Worm (Caenorhabditis elegans) whole organism, L3 larva: Measurements from ENCODE around the gene F58B6.1.

Source experiments
- R02D3.7 ChIP-seq: fragments of 150-350 bp; optimal IDR thresholded peaks from 2 replicates; lab custom pipeline; 2014; ENCODE audit warnings: missing biosample characterization, missing genetic modification characterization
- ZK546.5 ChIP-seq: sonication (generic microtip); optimal IDR thresholded peaks from 2 replicates; lab custom pipeline; 2017; ENCODE audit warnings: missing biosample characterization, missing genetic modification characterization
- aly-2 ChIP-seq: fragments of 150-350 bp; optimal IDR thresholded peaks from 2 replicates; lab custom pipeline; 2014; ENCODE audit warnings: missing biosample characterization, missing genetic modification characterization
- ama-1 ChIP-seq: fragments of 150-350 bp; optimal IDR thresholded peaks from 2 replicates; lab custom pipeline; 2018
- ceh-16 ChIP-seq: sonication (generic microtip); optimal IDR thresholded peaks from 2 replicates; lab custom pipeline; 2017; ENCODE audit warnings: missing biosample characterization, missing genetic modification characterization
- ceh-28 ChIP-seq: fragments of 150-350 bp; optimal IDR thresholded peaks from 2 replicates; lab custom pipeline; 2014; ENCODE audit warnings: missing biosample characterization, missing genetic modification reagents, missing genetic modification characterization
- ceh-82 ChIP-seq: fragments of 150-350 bp; optimal IDR thresholded peaks from 2 replicates; lab custom pipeline; 2014; ENCODE audit warnings: missing biosample characterization, missing genetic modification characterization
- daf-12 ChIP-seq: fragments of 150-350 bp; optimal IDR thresholded peaks from 2 replicates; lab custom pipeline; 2014; ENCODE audit warnings: missing biosample characterization, missing genetic modification reagents, missing genetic modification characterization
- egl-5 ChIP-seq: fragments of 150-350 bp; optimal IDR thresholded peaks from 2 replicates; lab custom pipeline; 2017; ENCODE audit warnings: missing biosample characterization, missing genetic modification reagents, missing genetic modification characterization, inconsistent platforms
- elt-1 ChIP-seq: fragments of 150-350 bp; optimal IDR thresholded peaks from 2 replicates; lab custom pipeline; 2014; ENCODE audit warnings: missing biosample characterization, missing genetic modification characterization
- elt-2 ChIP-seq: sonication (generic microtip); optimal IDR thresholded peaks from 2 replicates; lab custom pipeline; 2016; ENCODE audit warnings: missing genetic modification reagents, mild to moderate bottlenecking, missing genetic modification characterization, missing compliant biosample characterization
- elt-3 ChIP-seq, 3 experiments: fragments of 150-350 bp in 1 of 3; sonication (generic microtip) in 2 of 3; optimal IDR thresholded peaks; 2 replicates in 2 of 3; 4 replicates in 1 of 3; lab custom pipeline; 2014 to 2017; ENCODE audit warnings: missing biosample characterization in 3 of 3, missing genetic modification characterization in 3 of 3
- fkh-10 ChIP-seq: sonication (generic microtip); optimal IDR thresholded peaks from 2 replicates; lab custom pipeline; 2017; ENCODE audit warnings: missing biosample characterization, missing genetic modification reagents, missing genetic modification characterization
- fkh-2 ChIP-seq: fragments of 150-350 bp; optimal IDR thresholded peaks from 2 replicates; lab custom pipeline; 2014; ENCODE audit warnings: missing biosample characterization, missing genetic modification reagents, missing genetic modification characterization
- fos-1 ChIP-seq: fragments of 150-350 bp; optimal IDR thresholded peaks from 2 replicates; lab custom pipeline; 2014; ENCODE audit warnings: missing biosample characterization, missing genetic modification characterization
- hmg-11 ChIP-seq: sonication (generic microtip); optimal IDR thresholded peaks from 2 replicates; lab custom pipeline; 2016; ENCODE audit warnings: missing genetic modification characterization, missing compliant biosample characterization
- jun-1 ChIP-seq: fragments of 150-350 bp; optimal IDR thresholded peaks from 2 replicates; lab custom pipeline; 2014; ENCODE audit warnings: missing biosample characterization, missing genetic modification reagents, missing genetic modification characterization
- lin-15B ChIP-seq: fragments of 150-350 bp; optimal IDR thresholded peaks from 2 replicates; lab custom pipeline; 2014; ENCODE audit warnings: missing biosample characterization, missing genetic modification characterization
- lin-39 ChIP-seq: fragments of 150-350 bp; optimal IDR thresholded peaks from 2 replicates; lab custom pipeline; 2018; ENCODE audit warnings: missing biosample characterization, missing genetic modification reagents, missing genetic modification characterization
- lsy-12 ChIP-seq: sonication (generic microtip); optimal IDR thresholded peaks from 2 replicates; lab custom pipeline; 2016; ENCODE audit warnings: mild to moderate bottlenecking, missing genetic modification characterization, missing compliant biosample characterization
- mdl-1 ChIP-seq: fragments of 150-350 bp; optimal IDR thresholded peaks from 2 replicates; lab custom pipeline; 2014; ENCODE audit warnings: missing biosample characterization, missing genetic modification characterization
- mml-1 ChIP-seq: fragments of 150-350 bp; sonication (generic microtip); optimal IDR thresholded peaks from 3 replicates; lab custom pipeline; 2014; ENCODE audit warnings: missing biosample characterization, missing genetic modification characterization
- nfya-1 ChIP-seq: sonication (generic microtip); optimal IDR thresholded peaks from 2 replicates; lab custom pipeline; 2017; ENCODE audit warnings: missing genetic modification characterization, mild to moderate bottlenecking, missing compliant biosample characterization, antibody characterized with exemption, moderate library complexity; ENCODE audit not compliant: insufficient read depth
- nhr-11 ChIP-seq: fragments of 150-350 bp; optimal IDR thresholded peaks from 2 replicates; lab custom pipeline; 2014; ENCODE audit warnings: missing biosample characterization, missing genetic modification characterization
- nhr-23 ChIP-seq: fragments of 150-350 bp; optimal IDR thresholded peaks from 2 replicates; lab custom pipeline; 2014; ENCODE audit warnings: missing biosample characterization, missing genetic modification reagents, missing genetic modification characterization
- nhr-237 ChIP-seq: fragments of 150-350 bp; optimal IDR thresholded peaks from 2 replicates; lab custom pipeline; 2014; ENCODE audit warnings: missing biosample characterization, missing genetic modification characterization
- nhr-25 ChIP-seq: sonication (generic microtip); optimal IDR thresholded peaks from 2 replicates; lab custom pipeline; 2017; ENCODE audit warnings: missing biosample characterization, missing genetic modification characterization
- nhr-28 ChIP-seq: fragments of 150-350 bp; optimal IDR thresholded peaks from 2 replicates; lab custom pipeline; 2014; ENCODE audit warnings: missing biosample characterization, missing genetic modification characterization
- nhr-43 ChIP-seq: sonication (generic microtip); optimal IDR thresholded peaks from 2 replicates; lab custom pipeline; 2016; ENCODE audit warnings: mild to moderate bottlenecking, missing genetic modification characterization, missing compliant biosample characterization; ENCODE audit not compliant: poor library complexity, severe bottlenecking
- nhr-67 ChIP-seq: fragments of 150-350 bp; optimal IDR thresholded peaks from 2 replicates; lab custom pipeline; 2014; ENCODE audit warnings: missing biosample characterization, missing genetic modification characterization
- nhr-76 ChIP-seq: fragments of 150-350 bp; sonication (generic microtip); optimal IDR thresholded peaks from 5 replicates; lab custom pipeline; 2014; ENCODE audit warnings: missing biosample characterization, missing genetic modification characterization
- nhr-77 ChIP-seq: fragments of 150-350 bp; optimal IDR thresholded peaks from 2 replicates; lab custom pipeline; 2014; ENCODE audit warnings: missing biosample characterization, missing genetic modification characterization
- pha-4 ChIP-seq: fragments of 150-350 bp; optimal IDR thresholded peaks from 2 replicates; lab custom pipeline; 2014; ENCODE audit warnings: missing biosample characterization, missing genetic modification reagents, missing genetic modification characterization
- pqm-1 ChIP-seq: fragments of 150-350 bp; optimal IDR thresholded peaks from 2 replicates; lab custom pipeline; 2017; ENCODE audit warnings: missing biosample characterization, missing genetic modification characterization, inconsistent platforms
- skn-1 ChIP-seq: fragments of 150-350 bp; optimal IDR thresholded peaks from 2 replicates; lab custom pipeline; 2014; ENCODE audit warnings: missing biosample characterization, missing genetic modification characterization
- snpc-4 ChIP-seq: fragments of 150-350 bp; optimal IDR thresholded peaks from 2 replicates; lab custom pipeline; 2014; ENCODE audit warnings: missing biosample characterization, missing genetic modification characterization
- unc-39 ChIP-seq: sonication (generic microtip); optimal IDR thresholded peaks from 4 replicates; lab custom pipeline; 2017; ENCODE audit warnings: missing biosample characterization, missing genetic modification characterization
- unc-62 ChIP-seq: fragments of 150-350 bp; sonication (generic microtip); optimal IDR thresholded peaks from 4 replicates; lab custom pipeline; 2014; ENCODE audit warnings: missing biosample characterization, missing genetic modification reagents, missing genetic modification characterization
- zag-1 ChIP-seq: fragments of 150-350 bp; optimal IDR thresholded peaks from 2 replicates; lab custom pipeline; 2014; ENCODE audit warnings: missing biosample characterization, missing genetic modification characterization
- ztf-11 ChIP-seq: fragments of 150-350 bp; optimal IDR thresholded peaks from 2 replicates; lab custom pipeline; 2014; ENCODE audit warnings: missing biosample characterization, missing genetic modification characterization

The F58B6.1 gene

DNA sequence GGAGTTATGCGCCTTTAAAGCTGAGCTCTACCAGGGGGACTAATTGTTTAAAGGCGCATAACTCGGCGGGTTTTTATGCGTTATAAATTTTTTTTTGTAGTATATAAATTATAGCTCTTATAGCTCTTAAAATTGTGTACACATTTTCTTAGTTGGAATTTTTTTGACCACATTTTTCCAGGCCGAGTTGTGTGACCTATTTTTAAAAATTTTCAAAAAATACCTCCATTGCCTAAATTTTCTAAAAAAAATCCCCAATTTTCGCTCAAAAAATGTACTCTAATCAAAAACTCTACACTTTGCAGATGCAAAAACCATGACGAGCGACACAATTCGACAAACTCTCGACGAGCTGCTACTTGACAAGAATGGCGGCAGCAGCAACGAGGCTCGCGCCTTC, 12.8 kb downstream of the F58B6.1 start, which contains the start of gene exc-6:
exc-6 (plus strand) TSS at position 301 of the 400 bp plus-strand sequence.
- TF ChIP-seq lin-39 (tag; lab: Kevin White, UChicago) (no peak), ZK546.5 (no peak), nhr-237 (no peak), nhr-67 (no peak), nfya-1 (tag; lab: Kevin White, UChicago) (no peak), lsy-12 (no peak)
- TF ChIP-seq, all 47 proteins: peak for 0

ce11 chrIII:1099523-1099922, 16.2 kb downstream of the F58B6.1 start:
- TF ChIP-seq ama-1 (lab: Kevin White, UChicago) (no peak), mml-1 (tag; lab: Kevin White, UChicago) (no peak), egl-5 (tag; lab: Kevin White, UChicago) (no peak), elt-2 (tag; lab: Kevin White, UChicago) (no peak), nhr-28 (tag; lab: Kevin White, UChicago) (no peak), nhr-25 (tag; lab: Kevin White, UChicago) (no peak), ceh-82 (tag; lab: Kevin White, UChicago) (no peak), fkh-2 (tag; lab: Kevin White, UChicago) (no peak), lin-15B (tag; lab: Kevin White, UChicago) (no peak), nhr-76 (tag; lab: Kevin White, UChicago) (no peak), nfya-1 (tag; lab: Kevin White, UChicago) (no peak), snpc-4 (no peak), ztf-11 (tag; lab: Kevin White, UChicago) (no peak), lin-39 (tag; lab: Kevin White, UChicago) (no peak), aly-2 (tag; lab: Kevin White, UChicago) (no peak), hmg-11 (tag; lab: Kevin White, UChicago) (no peak), nhr-11 (tag; lab: Kevin White, UChicago) (no peak), pqm-1 (tag; lab: Kevin White, UChicago) (no peak)
- TF ChIP-seq, all 47 proteins: peak for 0

DNA sequence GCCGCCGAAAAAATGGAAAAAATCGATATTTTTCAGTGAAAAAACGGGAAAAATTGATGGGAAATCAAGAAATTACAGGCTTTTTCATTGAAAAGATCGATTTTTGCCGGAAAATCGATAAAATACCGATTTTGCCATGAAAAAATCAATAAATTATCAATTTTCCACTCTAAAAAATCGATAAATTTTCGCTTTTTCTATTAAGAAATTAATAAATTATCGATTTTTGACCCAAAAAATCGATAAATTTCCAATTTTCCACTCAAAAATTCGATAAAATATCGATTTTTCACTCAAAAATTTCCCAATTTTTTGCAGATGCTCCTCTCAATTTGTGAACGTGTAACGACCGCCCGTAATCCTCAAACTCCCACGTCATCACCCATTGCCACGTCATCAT, 21.3 kb downstream of the F58B6.1 start:
- TF ChIP-seq mdl-1 (tag; lab: Kevin White, UChicago) (no peak), ceh-28 (tag; lab: Kevin White, UChicago) (peak; percentile 87)

DNA sequence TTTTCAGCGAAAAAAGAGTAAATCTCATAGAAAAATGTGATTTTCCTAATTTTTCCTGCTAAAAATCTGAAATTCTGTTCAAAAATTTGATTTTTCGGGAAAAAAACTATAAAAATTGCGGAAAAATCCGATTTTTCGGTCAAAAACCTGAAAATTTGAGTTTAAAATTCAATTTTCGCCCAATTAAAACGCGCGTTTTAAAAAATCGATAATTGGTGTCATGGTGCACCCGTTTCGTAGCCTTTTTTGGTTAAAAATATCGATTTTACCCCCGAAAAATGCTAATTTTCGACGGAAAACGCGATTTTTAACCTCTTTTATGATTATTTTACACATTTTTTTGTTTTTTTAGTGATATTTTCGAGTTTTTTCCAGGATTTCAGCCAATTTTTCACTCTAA, 30.8 kb downstream of the F58B6.1 start:
- no peak for TF ChIP-seq elt-3 (tag; optimal IDR thresholded peaks at IDR 0.05; lab: Kevin White, UChicago)
- peak; percentile 60 for TF ChIP-seq ceh-28 (tag; lab: Kevin White, UChicago)
- TF ChIP-seq nfya-1 (tag; lab: Kevin White, UChicago): no peak
- no peak for TF ChIP-seq nhr-237

ce11 chrIII:1081101-1081500, 34.6 kb downstream of the F58B6.1 start, which contains the start of gene par-2:
par-2 (plus strand) TSS chrIII:1081401.
- TF ChIP-seq fkh-10 (GFP tag; lab: Kevin White, UChicago) (no peak), nhr-25 (tag; lab: Kevin White, UChicago) (no peak), daf-12 (no peak), elt-1 (tag; lab: Kevin White, UChicago) (no peak), lsy-12 (no peak)

ce11 chrIII:1080536-1080935, 35.2 kb downstream of the F58B6.1 start, which contains the start of the genes rab-18 and kbp-4:
rab-18 (minus strand) TSS chrIII:1080775.
kbp-4 (plus strand) TSS chrIII:1080901.
- TF ChIP-seq R02D3.7 (peak; percentile 80), daf-12 (no peak), hmg-11 (tag; lab: Kevin White, UChicago) (peak; percentile 83), nhr-43 (tag; lab: Kevin White, UChicago) (peak; percentile 79), nhr-23 (tag; lab: Kevin White, UChicago) (peak; percentile 98), egl-5 (tag; lab: Kevin White, UChicago) (peak; percentile 80), ceh-16 (tag; lab: Kevin White, UChicago) (no peak), zag-1 (tag; lab: Kevin White, UChicago) (peak; percentile 46), ceh-28 (tag; lab: Kevin White, UChicago) (peak; percentile 87), mdl-1 (tag; lab: Kevin White, UChicago) (peak; percentile 81), elt-2 (tag; lab: Kevin White, UChicago) (peak; percentile 78), ceh-82 (tag; lab: Kevin White, UChicago) (peak; percentile 57), nhr-11 (tag; lab: Kevin White, UChicago) (peak; percentile 1), lsy-12 (peak; percentile 60), lin-15B (tag; lab: Kevin White, UChicago) (peak; percentile 99), fkh-10 (GFP tag; lab: Kevin White, UChicago) (peak; percentile 62), nhr-25 (tag; lab: Kevin White, UChicago) (peak; percentile 97), elt-1 (tag; lab: Kevin White, UChicago) (peak; percentile 60), ztf-11 (tag; lab: Kevin White, UChicago) (no peak), fos-1 (tag; lab: Kevin White, UChicago) (no peak), nhr-77 (tag; lab: Kevin White, UChicago) (peak; percentile 59), skn-1 (tag; lab: Kevin White, UChicago) (peak; percentile 81), ama-1 (lab: Kevin White, UChicago) (peak; percentile 71), unc-62 (GFP tag; lab: Kevin White, UChicago) (no peak), nfya-1 (tag; lab: Kevin White, UChicago) (peak; percentile 96), lin-39 (tag; lab: Kevin White, UChicago) (peak; percentile 95), unc-39 (tag; lab: Kevin White, UChicago) (no peak), elt-3 (tag; optimal IDR thresholded peaks at IDR 0.05; lab: Kevin White, UChicago) (peak in 1 of 3 experiments; percentile 60), jun-1 (peak; percentile 82), pha-4 (tag; lab: Kevin White, UChicago) (peak; percentile 98)
